Worm (Caenorhabditis elegans): Measurements from ENCODE around the gene nhr-53.

The nhr-53 gene

DNA sequence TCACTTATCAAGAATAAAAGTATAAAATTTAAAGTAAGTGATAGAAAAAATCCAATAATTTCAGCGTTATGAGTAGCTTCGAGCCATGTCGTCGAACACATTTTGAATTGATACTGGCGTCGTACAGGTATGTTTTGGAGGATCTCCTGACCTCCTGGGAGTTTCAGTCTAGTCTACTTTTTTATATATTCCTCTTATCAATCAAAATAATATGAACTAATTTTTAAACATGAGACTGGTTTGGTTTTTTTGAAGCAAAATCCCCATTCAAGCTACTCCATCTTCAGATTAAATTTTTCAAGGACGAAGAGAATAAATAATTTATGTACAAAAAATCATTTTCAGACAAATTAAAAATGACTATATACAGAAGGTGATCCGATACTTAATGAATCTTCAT lies 9.7 kb upstream of the nhr-53 start, which contains the start of gene str-101:
Gene str-101 (minus strand): TSS at position 101 of the 400 bp plus-strand sequence.
- TF ChIP-seq nhr-76 (tag; optimal IDR thresholded peaks at IDR 0.05) = no peak
- no peak for TF ChIP-seq bed-3 (GFP tag; optimal IDR thresholded peaks at IDR 0.05)
- no peak for TF ChIP-seq lsy-2 (tag; optimal IDR thresholded peaks at IDR 0.05)
- no peak for TF ChIP-seq ceh-83 (GFP tag; optimal IDR thresholded peaks at IDR 0.05)

DNA sequence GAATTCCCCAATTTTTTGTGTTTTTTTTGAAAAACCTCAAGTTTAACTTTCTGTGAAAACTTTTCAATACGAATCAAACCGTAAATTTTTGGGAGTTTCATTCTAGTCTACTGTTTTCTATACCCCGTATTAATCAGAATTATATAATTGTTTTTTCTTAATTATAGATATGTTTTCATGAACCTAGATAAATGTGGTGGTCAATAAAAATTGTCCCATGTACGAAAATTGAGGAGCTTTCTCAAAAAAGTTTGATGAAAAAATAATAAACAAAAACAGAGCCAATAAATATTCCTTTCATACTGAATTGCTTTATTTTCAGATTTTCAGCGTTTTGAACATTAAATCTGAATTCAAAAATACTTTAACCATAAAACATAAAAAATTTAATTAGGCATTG lies 8.2 kb upstream of the nhr-53 start, which contains the start of gene Y6E2A.1:
Gene Y6E2A.1 (minus strand): TSS at position 101 of the 400 bp plus-strand sequence.
- TF ChIP-seq mls-2 (tag; optimal IDR thresholded peaks at IDR 0.05) (no peak), elt-1 (tag; optimal IDR thresholded peaks at IDR 0.05; ENCODE audit: borderline replicate concordance, insufficient read depth) (no peak), M03D4.4 (tag; optimal IDR thresholded peaks at IDR 0.05) (no peak), ceh-43 (GFP tag; optimal IDR thresholded peaks at IDR 0.05) (no peak), hlh-1 (tag; optimal IDR thresholded peaks at IDR 0.05) (no peak), nhr-2 (tag; optimal IDR thresholded peaks at IDR 0.05) (no peak), nhr-76 (tag; optimal IDR thresholded peaks at IDR 0.05) (no peak), mep-1 (tag; optimal IDR thresholded peaks at IDR 0.05) (no peak), lsy-2 (tag; optimal IDR thresholded peaks at IDR 0.05) (no peak), sptf-1 (tag; optimal IDR thresholded peaks at IDR 0.05) (no peak), nhr-28 (tag; optimal IDR thresholded peaks at IDR 0.05) (no peak), ham-2 (GFP tag; optimal IDR thresholded peaks at IDR 0.05) (no peak), tbx-8 (GFP tag; optimal IDR thresholded peaks at IDR 0.05) (no peak), unc-62 (GFP tag; optimal IDR thresholded peaks at IDR 0.05) (no peak)

DNA sequence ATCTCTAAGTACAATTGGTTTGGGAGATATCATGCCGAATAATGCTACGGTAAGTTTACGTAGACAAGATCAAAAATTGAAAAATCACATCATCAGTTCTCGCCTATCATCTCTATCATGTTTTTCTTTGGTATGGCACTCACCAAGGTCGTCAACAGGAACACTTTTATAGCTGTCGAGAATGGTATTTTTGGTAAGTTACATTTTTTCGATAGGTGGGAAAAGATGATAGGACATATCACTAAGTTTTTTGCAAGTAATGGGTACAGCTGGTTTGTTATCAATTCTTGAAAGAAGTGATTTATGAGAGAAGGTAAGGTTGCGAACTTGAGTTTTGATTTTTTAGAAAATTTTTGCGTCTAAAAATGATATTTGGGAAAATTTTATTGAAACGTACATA lies 5.8 kb upstream of the nhr-53 start:
- TF ChIP-seq unc-120 (tag; optimal IDR thresholded peaks at IDR 0.05; ENCODE audit: poor library complexity, severe bottlenecking) (no peak), snpc-4 (tag; optimal IDR thresholded peaks at IDR 0.05) (no peak), lin-32 (GFP tag; optimal IDR thresholded peaks at IDR 0.05) (no peak), hlh-1 (tag; optimal IDR thresholded peaks at IDR 0.05) (no peak), unc-39 (tag; optimal IDR thresholded peaks at IDR 0.05) (no peak), lin-13 (tag; optimal IDR thresholded peaks at IDR 0.05) (no peak), nhr-28 (tag; optimal IDR thresholded peaks at IDR 0.05) (no peak), tbx-8 (GFP tag; optimal IDR thresholded peaks at IDR 0.05) (no peak), ztf-11 (tag; optimal IDR thresholded peaks at IDR 0.05) (no peak), ceh-83 (GFP tag; optimal IDR thresholded peaks at IDR 0.05) (no peak), zip-8 (tag; optimal IDR thresholded peaks at IDR 0.05) (no peak), nhr-76 (tag; optimal IDR thresholded peaks at IDR 0.05) (no peak), elt-1 (tag; optimal IDR thresholded peaks at IDR 0.05; ENCODE audit: borderline replicate concordance, insufficient read depth) (no peak), mab-5 (tag; optimal IDR thresholded peaks at IDR 0.05) (no peak), nhr-2 (tag; optimal IDR thresholded peaks at IDR 0.05) (no peak), elt-3 (tag; optimal IDR thresholded peaks at IDR 0.05) (no peak), lsy-2 (tag; optimal IDR thresholded peaks at IDR 0.05) (no peak), blmp-1 (tag; optimal IDR thresholded peaks at IDR 0.05) (no peak)

- TF ChIP-seq mab-5 (tag; optimal IDR thresholded peaks at IDR 0.05) (no peak), elt-1 (tag; optimal IDR thresholded peaks at IDR 0.05; ENCODE audit: borderline replicate concordance, insufficient read depth) (no peak), nhr-28 (tag; optimal IDR thresholded peaks at IDR 0.05) (no peak), ceh-83 (GFP tag; optimal IDR thresholded peaks at IDR 0.05) (no peak), pha-4 (tag; optimal IDR thresholded peaks at IDR 0.05) (no peak), bed-3 (GFP tag; optimal IDR thresholded peaks at IDR 0.05) (no peak)
Measured at ce11 chrV:15704745-15705144, 2.6 kb upstream of the nhr-53 start, which contains the start of gene twk-34. Gene twk-34, plus strand, starts transcription at chrV:15704960.

DNA sequence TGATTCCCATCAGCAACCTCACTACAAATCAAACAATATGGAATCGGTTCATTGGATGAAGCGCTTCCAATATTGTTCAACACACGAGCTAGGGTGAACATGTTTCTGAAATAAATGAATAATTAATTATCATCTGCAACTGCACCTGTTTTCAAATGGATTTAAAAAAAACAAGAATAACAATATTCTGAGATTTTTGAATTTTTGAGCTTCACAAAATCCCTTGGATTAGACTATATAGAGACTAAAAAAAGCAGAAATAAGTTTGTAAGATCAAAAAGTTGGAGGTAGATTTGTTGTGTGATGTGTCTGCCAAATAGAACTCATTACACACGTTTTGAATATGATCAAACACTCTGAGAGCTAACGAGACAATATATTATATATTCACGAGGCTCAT lies 2.4 kb downstream of the nhr-53 start, which contains the start of gene nhr-199:
Gene nhr-199 (minus strand): TSS at position 101 of the 400 bp plus-strand sequence.
- TF ChIP-seq flh-1 (GFP tag; optimal IDR thresholded peaks at IDR 0.05) = no peak
- no peak for TF ChIP-seq cnd-1 (tag; optimal IDR thresholded peaks at IDR 0.05)
- no peak for TF ChIP-seq zip-8 (tag; optimal IDR thresholded peaks at IDR 0.05)
- no peak for TF ChIP-seq sptf-1 (tag; optimal IDR thresholded peaks at IDR 0.05)
- TF ChIP-seq pha-4 (tag; optimal IDR thresholded peaks at IDR 0.05) = no peak
- no peak for TF ChIP-seq mls-2 (tag; optimal IDR thresholded peaks at IDR 0.05)
- TF ChIP-seq unc-62 (GFP tag; optimal IDR thresholded peaks at IDR 0.05) = no peak
- no peak for TF ChIP-seq ceh-83 (GFP tag; optimal IDR thresholded peaks at IDR 0.05)
- no peak for TF ChIP-seq elt-3 (tag; optimal IDR thresholded peaks at IDR 0.05)
- no peak for TF ChIP-seq lsy-2 (tag; optimal IDR thresholded peaks at IDR 0.05)
- TF ChIP-seq elt-1 (tag; optimal IDR thresholded peaks at IDR 0.05; ENCODE audit: borderline replicate concordance, insufficient read depth) = no peak
- no peak for TF ChIP-seq ham-2 (GFP tag; optimal IDR thresholded peaks at IDR 0.05)
- no peak for TF ChIP-seq hlh-1 (tag; optimal IDR thresholded peaks at IDR 0.05)
- TF ChIP-seq drap-1 (GFP tag; optimal IDR thresholded peaks at IDR 0.05) = no peak
- no peak for TF ChIP-seq sem-2 (GFP tag; optimal IDR thresholded peaks at IDR 0.05)

All from whole organism, mixed stage, embryonic.